Worm (Caenorhabditis elegans) whole organism, young adult: ENCODE results near the gene mab-5.
"Not testable (repeated sequence)": the region's sequence is repeated elsewhere in the genome, so short reads cannot be mapped to it uniquely, and the experiment has no call there.

ENCODE experiments used
- B0261.1 ChIP-seq: sonication (generic microtip); optimal IDR thresholded peaks from 2 replicates; lab custom pipeline; 2016; ENCODE audit warnings: mild to moderate bottlenecking, missing genetic modification characterization, moderate library complexity, missing compliant biosample characterization
- F57A8.1 ChIP-seq: fragments of 200-800 bp; sonication (Bioruptor generic); optimal IDR thresholded peaks from 2 replicates; lab custom pipeline; 2018; ENCODE audit warnings: mild to moderate bottlenecking, missing genetic modification characterization, moderate library complexity, missing compliant biosample characterization
- ZK185.1 ChIP-seq: sonication (generic microtip); optimal IDR thresholded peaks from 2 replicates; lab custom pipeline; 2016; ENCODE audit warnings: mild to moderate bottlenecking, missing genetic modification characterization, missing compliant biosample characterization; ENCODE audit not compliant: poor library complexity, severe bottlenecking
- akir-1 ChIP-seq: fragments of 200-800 bp; sonication (Bioruptor generic); optimal IDR thresholded peaks from 2 replicates; lab custom pipeline; 2018; ENCODE audit warnings: mild to moderate bottlenecking, missing genetic modification characterization, moderate library complexity, missing compliant biosample characterization
- lin-35 ChIP-seq, 3 experiments: fragments of 150-350 bp in 2 of 3; sonication (generic microtip) in 1 of 3; optimal IDR thresholded peaks; 2 replicates each; lab custom pipeline; 2014 to 2018; ENCODE audit warnings: missing biosample characterization in 3 of 3, missing genetic modification characterization in 3 of 3, missing genetic modification reagents in 3 of 3
- lsy-27 ChIP-seq: sonication (generic microtip); optimal IDR thresholded peaks from 2 replicates; lab custom pipeline; 2017; ENCODE audit warnings: missing genetic modification characterization, mild to moderate bottlenecking, missing compliant biosample characterization, antibody characterized with exemption, missing genotype, borderline replicate concordance; ENCODE audit not compliant: insufficient read depth
- madf-3 ChIP-seq: fragments of 200-800 bp; sonication (Bioruptor generic); IDR thresholded peaks from 2 replicates; pipeline ENCODE4 v1.3.6; 2022; ENCODE audit warnings: missing genetic modification reagents, missing genetic modification characterization, missing compliant biosample characterization
- nhr-120 ChIP-seq: fragments of 200-800 bp; sonication (Bioruptor generic); IDR thresholded peaks from 2 replicates; pipeline ENCODE4 v1.3.6; 2022; ENCODE audit warnings: missing genetic modification characterization, missing compliant biosample characterization
- pha-4 ChIP-seq: fragments of 150-350 bp; sonication (generic microtip); optimal IDR thresholded peaks from 2 replicates; lab custom pipeline; 2014; ENCODE audit warnings: missing biosample characterization, missing genetic modification reagents, missing genetic modification characterization
- repo-1 ChIP-seq: sonication (generic microtip); optimal IDR thresholded peaks from 2 replicates; lab custom pipeline; 2017; ENCODE audit warnings: mild to moderate bottlenecking, missing genetic modification characterization, missing compliant biosample characterization
- sea-2 ChIP-seq: fragments of 200-800 bp; sonication (Bioruptor generic); IDR thresholded peaks from 2 replicates; pipeline ENCODE4 v1.3.6; 2022; ENCODE audit warnings: missing genetic modification characterization, missing compliant biosample characterization
- snpc-4 ChIP-seq, 5 experiments: fragments of 150-350 bp in 1 of 5; sonication (generic microtip) in 4 of 5; optimal IDR thresholded peaks; 2 replicates each; lab custom pipeline; 2014 to 2018; ENCODE audit warnings: missing genetic modification characterization in 5 of 5, missing biosample characterization in 3 of 5, antibody characterized with exemption in 2 of 5, mild to moderate bottlenecking in 2 of 5, missing compliant biosample characterization in 2 of 5, missing genotype in 2 of 5, moderate library complexity in 2 of 5, missing genetic modification reagents in 1 of 5

DNA sequence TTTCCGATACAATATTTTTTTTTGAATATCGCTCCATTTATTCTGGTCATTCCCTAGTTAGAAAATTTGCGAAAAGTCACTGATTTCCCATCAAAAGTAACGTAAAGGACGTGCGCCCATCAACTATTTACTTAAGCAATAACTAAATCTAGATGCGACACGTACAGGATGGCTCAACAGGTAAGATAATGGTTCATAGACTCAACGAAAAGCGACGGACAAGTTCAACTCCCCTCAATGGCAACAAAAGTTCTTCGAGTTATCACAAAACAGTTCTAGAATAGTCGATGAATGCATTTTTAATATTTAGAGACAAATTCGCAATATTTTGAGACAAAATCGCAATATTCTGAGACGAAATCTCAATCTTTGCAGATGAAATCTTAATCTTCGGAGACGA, 37.9 kb upstream of the mab-5 start:
- TF ChIP-seq F57A8.1 (GFP tag; lab: Kevin White, UChicago); ZK185.1; akir-1 (GFP tag; lab: Kevin White, UChicago); sea-2 (GFP tag; lab: Robert Waterston, UW); pha-4 (tag; lab: Kevin White, UChicago); lin-35 (GFP tag; optimal IDR thresholded peaks at IDR 0.05; lab: Kevin White, UChicago); lsy-27 (tag; lab: Kevin White, UChicago); repo-1 (tag; lab: Kevin White, UChicago); snpc-4 (GFP tag; optimal IDR thresholded peaks at IDR 0.05; lab: Kevin White, UChicago); snpc-4 (tag; optimal IDR thresholded peaks at IDR 0.05; lab: Kevin White, UChicago); madf-3; nhr-120 (GFP tag; lab: Robert Waterston, UW): not testable (repeated sequence)
- peak; percentile 43 for TF ChIP-seq B0261.1 (tag; lab: Kevin White, UChicago)
